Fruit fly (Drosophila melanogaster): ENCODE data around the gene strat.

strat gene

DNA sequence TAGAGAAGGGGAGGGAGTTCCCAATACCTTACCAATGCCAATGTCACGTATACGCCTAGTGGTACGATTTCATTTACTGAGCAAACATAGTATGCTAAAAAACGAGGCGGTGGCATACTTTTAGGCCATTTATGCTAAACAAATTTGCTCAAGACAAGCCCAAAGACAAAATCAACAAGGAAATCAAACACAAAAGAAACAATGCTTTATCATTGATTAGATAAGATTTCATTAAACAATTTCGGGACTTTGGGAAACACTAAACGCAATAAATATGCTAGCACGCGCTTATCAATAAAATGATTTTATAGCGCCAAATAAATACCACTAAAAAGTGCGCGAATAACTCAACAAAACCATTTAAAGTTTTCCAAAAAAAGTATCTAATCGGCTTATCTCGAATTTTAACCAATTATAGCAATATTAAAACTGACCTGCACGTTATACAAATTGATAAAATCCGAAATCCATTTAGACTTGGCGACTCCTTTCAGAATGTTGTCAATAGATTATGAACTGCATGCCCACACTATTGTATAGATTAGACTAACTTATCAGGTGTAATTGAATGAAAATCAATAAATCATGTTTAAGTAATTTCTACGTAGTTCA is 30.5 kb downstream of the strat start (continued):
- TF ChIP-seq CG10366 (GFP tag; IDR thresholded peaks at IDR 0.05) (no peak), Doc3 (GFP tag; IDR thresholded peaks at IDR 0.05; ENCODE audit: partially characterized antibody) (no peak), kah (GFP tag; optimal IDR thresholded peaks at IDR 0.05) (no peak), Dip3 (GFP tag; optimal IDR thresholded peaks at IDR 0.05) (no peak), tll (GFP tag; optimal IDR thresholded peaks at IDR 0.05) (no peak), dan (GFP tag; IDR thresholded peaks at IDR 0.05) (no peak), prd (optimal IDR thresholded peaks at IDR 0.05) (no peak), prd (GFP tag; IDR thresholded peaks at IDR 0.05) (no peak), Usf (GFP tag; optimal IDR thresholded peaks at IDR 0.05) (no peak), CG13287 (GFP tag; IDR thresholded peaks at IDR 0.05; ENCODE audit: partially characterized antibody) (no peak), CG31224 (GFP tag; IDR thresholded peaks at IDR 0.05) (no peak), Mad (GFP tag; optimal IDR thresholded peaks at IDR 0.05) (no peak), odd (GFP tag; optimal IDR thresholded peaks at IDR 0.05) (peak; percentile 69), Hand (GFP tag; optimal IDR thresholded peaks at IDR 0.05) (peak; percentile 52), Drgx (GFP tag; IDR thresholded peaks at IDR 0.05) (no peak), lab (GFP tag; optimal IDR thresholded peaks at IDR 0.05) (peak; percentile 78), scrt (GFP tag; optimal IDR thresholded peaks at IDR 0.05) (peak; percentile 49), trh (GFP tag; optimal IDR thresholded peaks at IDR 0.05) (no peak), Aef1 (GFP tag; IDR thresholded peaks at IDR 0.05) (no peak), Ets65A (GFP tag) (no peak), unpg (GFP tag; optimal IDR thresholded peaks at IDR 0.05) (peak; percentile 46), CG9932 (GFP tag; IDR thresholded peaks at IDR 0.05) (no peak), org-1 (GFP tag; optimal IDR thresholded peaks at IDR 0.05) (peak; percentile 22), H15 (GFP tag; IDR thresholded peaks at IDR 0.05) (no peak), CG6175 (GFP tag; IDR thresholded peaks at IDR 0.05) (no peak), CG11695 (GFP tag; IDR thresholded peaks at IDR 0.05) (peak; percentile 7; the same call in 1 of the 3 replicates), pb (GFP tag; optimal IDR thresholded peaks at IDR 0.05) (no peak), CG17385 (GFP tag; optimal IDR thresholded peaks at IDR 0.05) (peak; percentile 55), crp (GFP tag; optimal IDR thresholded peaks at IDR 0.05) (no peak), hkb (optimal IDR thresholded peaks at IDR 0.05) (no peak), hkb (GFP tag; IDR thresholded peaks at IDR 0.05) (peak; percentile 72), Adf1 (GFP tag; IDR thresholded peaks at IDR 0.05) (no peak), oc (tag; optimal IDR thresholded peaks at IDR 0.05) (no peak), B-H1 (GFP tag; IDR thresholded peaks at IDR 0.05) (no peak), CG11723 (GFP tag; optimal IDR thresholded peaks at IDR 0.05) (no peak), Sry-β (GFP tag; optimal IDR thresholded peaks at IDR 0.05) (no peak), croc (GFP tag; conservative IDR thresholded peaks at IDR 0.05) (no peak), CG15479 (GFP tag; optimal IDR thresholded peaks at IDR 0.05) (no peak), Myb (GFP tag; optimal IDR thresholded peaks at IDR 0.05) (no peak), CG15269 (tag; optimal IDR thresholded peaks at IDR 0.05) (peak; percentile 63), CG7556 (GFP tag; optimal IDR thresholded peaks at IDR 0.05) (no peak), GATAe (GFP tag; conservative IDR thresholded peaks at IDR 0.05) (no peak), CG12071 (GFP tag; optimal IDR thresholded peaks at IDR 0.05) (peak; percentile 70), Hr3 (GFP tag; optimal IDR thresholded peaks at IDR 0.05) (no peak), Max (GFP tag; optimal IDR thresholded peaks at IDR 0.05) (no peak), Ssrp (tag; optimal IDR thresholded peaks at IDR 0.05) (no peak), cato (GFP tag; optimal IDR thresholded peaks at IDR 0.05; ENCODE audit: borderline replicate concordance) (no peak), cad (GFP tag; optimal IDR thresholded peaks at IDR 0.05) (no peak), CG4707 (GFP tag; optimal IDR thresholded peaks at IDR 0.05) (peak; percentile 35), nerfin-1 (tag; optimal IDR thresholded peaks at IDR 0.05) (no peak), YL-1 (GFP tag; optimal IDR thresholded peaks at IDR 0.05) (peak; percentile 17), Hr39 (optimal IDR thresholded peaks at IDR 0.05) (no peak)

Measured in whole organism, embryonic.